Worm (Caenorhabditis elegans) whole organism, L3 larva: Measurements from ENCODE around the gene F34D10.8.

ENCODE experiments used
- R02D3.7 ChIP-seq: fragments of 150-350 bp; optimal IDR thresholded peaks from 2 replicates; lab custom pipeline; 2014; ENCODE audit warnings: missing biosample characterization, missing genetic modification characterization
- nhr-237 ChIP-seq: fragments of 150-350 bp; optimal IDR thresholded peaks from 2 replicates; lab custom pipeline; 2014; ENCODE audit warnings: missing biosample characterization, missing genetic modification characterization
- pha-4 ChIP-seq: fragments of 150-350 bp; optimal IDR thresholded peaks from 2 replicates; lab custom pipeline; 2014; ENCODE audit warnings: missing biosample characterization, missing genetic modification reagents, missing genetic modification characterization
- snpc-4 ChIP-seq: fragments of 150-350 bp; optimal IDR thresholded peaks from 2 replicates; lab custom pipeline; 2014; ENCODE audit warnings: missing biosample characterization, missing genetic modification characterization
- unc-62 ChIP-seq: fragments of 150-350 bp; sonication (generic microtip); optimal IDR thresholded peaks from 4 replicates; lab custom pipeline; 2014; ENCODE audit warnings: missing biosample characterization, missing genetic modification reagents, missing genetic modification characterization
- ztf-11 ChIP-seq: fragments of 150-350 bp; optimal IDR thresholded peaks from 2 replicates; lab custom pipeline; 2014; ENCODE audit warnings: missing biosample characterization, missing genetic modification characterization
- ztf-4 ChIP-seq: fragments of 150-350 bp; optimal IDR thresholded peaks from 2 replicates; lab custom pipeline; 2014; ENCODE audit warnings: missing biosample characterization, missing genetic modification characterization

DNA sequence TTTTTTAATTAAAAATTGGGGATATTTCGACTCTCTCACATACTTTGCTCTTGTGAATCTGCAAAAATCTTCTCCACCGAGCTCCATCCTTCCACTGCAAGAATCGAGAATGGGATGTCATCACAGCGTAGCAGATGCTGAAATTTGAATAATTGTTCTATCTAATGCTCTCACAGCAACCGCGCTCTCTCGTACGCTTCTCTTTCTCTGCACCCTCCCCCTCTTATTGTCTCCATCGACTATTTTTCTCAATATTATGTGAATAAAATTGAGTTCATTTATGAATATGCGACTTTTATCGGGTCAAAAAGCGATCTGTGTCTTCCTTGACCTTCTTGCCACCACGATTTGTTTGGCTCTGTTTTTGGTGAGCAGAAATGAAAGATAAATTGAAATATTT, 3.4 kb downstream of the F34D10.8 start, which contains the start of gene F34D10.3:
- TF ChIP-seq ztf-4 (tag; lab: Kevin White, UChicago) (no peak), R02D3.7 (tag; lab: Kevin White, UChicago) (no peak), snpc-4 (tag; lab: Kevin White, UChicago) (no peak), unc-62 (GFP tag; lab: Kevin White, UChicago) (no peak), ztf-11 (no peak), pha-4 (tag; lab: Kevin White, UChicago) (no peak), nhr-237 (tag; lab: Kevin White, UChicago) (no peak)
